Worm (Caenorhabditis elegans): ENCODE results near the gene R02C2.7.

ce11 chrV:285298-285697 lies 42.9 kb upstream of the R02C2.7 start:
- TF ChIP-seq unc-55 (GFP tag; optimal IDR thresholded peaks at IDR 0.05) (no peak), ama-1 (optimal IDR thresholded peaks at IDR 0.05) (no peak), pqm-1 (tag; optimal IDR thresholded peaks at IDR 0.05) (no peak), elt-2 (tag; optimal IDR thresholded peaks at IDR 0.05) (no peak), eyg-1 (tag; optimal IDR thresholded peaks at IDR 0.05) (no peak), ztf-16 (tag; optimal IDR thresholded peaks at IDR 0.05) (no peak), hlh-30 (tag; optimal IDR thresholded peaks at IDR 0.05; ENCODE audit: insufficient read depth) (no peak), dve-1 (tag; optimal IDR thresholded peaks at IDR 0.05) (no peak), ets-4 (tag; optimal IDR thresholded peaks at IDR 0.05) (no peak), tbx-2 (tag; optimal IDR thresholded peaks at IDR 0.05) (no peak)
